Fruit fly (Drosophila melanogaster) whole organism, wandering third instar larva: ENCODE results near the gene CG14275.

Experiments used
- Hnf4 ChIP-seq: fragments of 200-800 bp; sonication (Bioruptor generic); optimal IDR thresholded peaks from 2 replicates; lab custom pipeline; 2016; ENCODE audit warnings: missing biosample characterization, mild to moderate bottlenecking, missing genetic modification characterization
- dmrt93B ChIP-seq: fragments of 200-800 bp; sonication (Bioruptor generic); optimal IDR thresholded peaks from 2 replicates; lab custom pipeline; 2018; ENCODE audit warnings: missing biosample characterization, mild to moderate bottlenecking, missing genetic modification characterization
- ey ChIP-seq: fragments of 200-800 bp; sonication (Bioruptor generic); optimal IDR thresholded peaks from 2 replicates; lab custom pipeline; 2016; ENCODE audit warnings: missing biosample characterization, missing genetic modification characterization
- foxo ChIP-seq, 2 experiments: fragments of 200-800 bp; sonication (Bioruptor generic); optimal IDR thresholded peaks; 2 replicates in 1 of 2; 3 replicates in 1 of 2; lab custom pipeline; 2016 to 2017; ENCODE audit warnings: missing biosample characterization in 2 of 2, missing genetic modification characterization in 2 of 2
- fru ChIP-seq: fragments of 200-800 bp; sonication (Bioruptor generic); optimal IDR thresholded peaks from 3 replicates; lab custom pipeline; 2016; ENCODE audit warnings: missing biosample characterization, mild to moderate bottlenecking, missing genetic modification characterization
- h ChIP-seq: fragments of 200-800 bp; sonication (Bioruptor generic); optimal IDR thresholded peaks from 3 replicates; lab custom pipeline; 2016; ENCODE audit warnings: missing biosample characterization, mild to moderate bottlenecking, missing genetic modification characterization
- usp ChIP-seq: fragments of >200 bp; optimal IDR thresholded peaks from 2 replicates; lab custom pipeline; 2017; ENCODE audit warnings: missing biosample characterization, missing genetic modification characterization

DNA sequence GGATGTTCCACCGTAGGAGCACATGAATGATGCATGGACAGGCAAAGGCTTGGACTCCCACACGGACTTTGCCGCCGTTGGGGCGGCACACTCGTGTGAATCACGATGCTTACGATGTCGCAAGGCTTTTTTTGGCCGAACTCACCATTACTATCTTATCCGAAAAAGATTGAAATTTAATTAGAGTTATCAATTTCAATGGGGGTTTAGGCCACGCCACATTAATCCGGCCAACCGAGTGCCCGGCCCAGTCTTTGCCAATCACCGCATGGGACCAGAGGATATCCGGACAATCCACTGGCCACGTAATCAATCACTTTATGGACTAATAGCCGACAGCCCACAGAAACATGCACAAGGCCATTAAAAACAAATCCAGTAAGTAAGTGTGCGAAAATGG, 45.0 kb downstream of the CG14275 start:
- TF ChIP-seq h (GFP tag; lab: Kevin White, UChicago), result no peak
- TF ChIP-seq ey, result no peak
- no peak for TF ChIP-seq dmrt93B (GFP tag; lab: Kevin White, UChicago)
- no peak for TF ChIP-seq foxo (GFP tag; optimal IDR thresholded peaks at IDR 0.05; lab: Kevin White, UChicago)
- TF ChIP-seq fru, result no peak
- TF ChIP-seq Hnf4 (GFP tag; lab: Kevin White, UChicago), result no peak
- TF ChIP-seq usp (GFP tag; lab: Kevin White, UChicago), result no peak
